Worm (Caenorhabditis elegans) whole organism, L2 larva: ENCODE results near the gene F47G9.6.

Source experiments
- C34F6.9 ChIP-seq: fragments of 150-350 bp; optimal IDR thresholded peaks from 2 replicates; lab custom pipeline; 2014; ENCODE audit warnings: missing biosample characterization, missing genetic modification characterization
- F13H6.1 ChIP-seq: sonication (generic microtip); optimal IDR thresholded peaks from 2 replicates; lab custom pipeline; 2016; ENCODE audit warnings: missing genetic modification characterization, missing compliant biosample characterization
- R02D3.7 ChIP-seq: fragments of 150-350 bp; optimal IDR thresholded peaks from 2 replicates; lab custom pipeline; 2014; ENCODE audit warnings: missing biosample characterization, missing genetic modification characterization
- Y55F3AM.14 ChIP-seq: fragments of 200-800 bp; sonication (Bioruptor generic); optimal IDR thresholded peaks from 2 replicates; lab custom pipeline; 2018; ENCODE audit warnings: mild to moderate bottlenecking, missing genetic modification characterization, missing compliant biosample characterization
- ZK546.5 ChIP-seq: sonication (generic microtip); optimal IDR thresholded peaks from 2 replicates; lab custom pipeline; 2017; ENCODE audit warnings: missing biosample characterization, missing genetic modification characterization
- alr-1 ChIP-seq: fragments of 150-350 bp; optimal IDR thresholded peaks from 2 replicates; lab custom pipeline; 2014; ENCODE audit warnings: missing biosample characterization, missing genetic modification characterization
- aly-2 ChIP-seq: fragments of 150-350 bp; optimal IDR thresholded peaks from 2 replicates; lab custom pipeline; 2014; ENCODE audit warnings: missing biosample characterization, missing genetic modification characterization
- ama-1 ChIP-seq: fragments of 150-350 bp; optimal IDR thresholded peaks from 2 replicates; lab custom pipeline; 2018; ENCODE audit warnings: inconsistent platforms
- blmp-1 ChIP-seq: sonication (generic microtip); optimal IDR thresholded peaks from 2 replicates; lab custom pipeline; 2017; ENCODE audit warnings: missing genetic modification characterization, mild to moderate bottlenecking, missing compliant biosample characterization, antibody characterized with exemption, moderate library complexity; ENCODE audit not compliant: insufficient read depth
- ceh-82 ChIP-seq: fragments of 150-350 bp; optimal IDR thresholded peaks from 2 replicates; lab custom pipeline; 2014; ENCODE audit warnings: missing biosample characterization, missing genetic modification characterization
- crh-2 ChIP-seq: sonication (generic microtip); optimal IDR thresholded peaks from 2 replicates; lab custom pipeline; 2017; ENCODE audit warnings: missing biosample characterization, missing genetic modification characterization
- dmd-4 ChIP-seq: sonication (generic microtip); optimal IDR thresholded peaks from 2 replicates; lab custom pipeline; 2017; ENCODE audit warnings: missing biosample characterization, missing genetic modification characterization
- elt-1 ChIP-seq: fragments of 150-350 bp; optimal IDR thresholded peaks from 2 replicates; lab custom pipeline; 2014; ENCODE audit warnings: missing biosample characterization, missing genetic modification characterization
- elt-3 ChIP-seq: sonication (generic microtip); optimal IDR thresholded peaks from 2 replicates; lab custom pipeline; 2017; ENCODE audit warnings: missing biosample characterization, missing genetic modification characterization
- fos-1 ChIP-seq: fragments of 150-350 bp; optimal IDR thresholded peaks from 2 replicates; lab custom pipeline; 2014; ENCODE audit warnings: missing biosample characterization, missing genetic modification characterization
- gmeb-1 ChIP-seq: fragments of 150-350 bp; optimal IDR thresholded peaks from 2 replicates; lab custom pipeline; 2014; ENCODE audit warnings: missing biosample characterization, missing genetic modification characterization
- lin-11 ChIP-seq: fragments of 150-350 bp; sonication (generic microtip); optimal IDR thresholded peaks from 2 replicates; lab custom pipeline; 2014; ENCODE audit warnings: missing biosample characterization, missing genetic modification characterization, inconsistent platforms, mixed read lengths
- lin-13 ChIP-seq: fragments of 150-350 bp; optimal IDR thresholded peaks from 2 replicates; lab custom pipeline; 2014; ENCODE audit warnings: missing biosample characterization, missing genetic modification reagents, missing genetic modification characterization
- lsy-2 ChIP-seq, 2 experiments: fragments of 150-350 bp in 1 of 2; sonication (generic microtip) in 1 of 2; optimal IDR thresholded peaks; 2 replicates each; lab custom pipeline; 2014 to 2017; ENCODE audit warnings: missing biosample characterization in 2 of 2, missing genetic modification characterization in 2 of 2
- mab-5 ChIP-seq: fragments of 150-350 bp; optimal IDR thresholded peaks from 2 replicates; lab custom pipeline; 2014; ENCODE audit warnings: missing biosample characterization, missing genetic modification characterization
- mbf-1 ChIP-seq: sonication (generic microtip); optimal IDR thresholded peaks from 2 replicates; lab custom pipeline; 2017; ENCODE audit warnings: missing biosample characterization, missing genetic modification characterization
- mdl-1 ChIP-seq, 2 experiments: fragments of 150-350 bp in 1 of 2; sonication (generic microtip) in 1 of 2; optimal IDR thresholded peaks; 2 replicates each; lab custom pipeline; 2017; ENCODE audit warnings: missing biosample characterization in 2 of 2, missing genetic modification characterization in 2 of 2
- nhr-10 ChIP-seq: sonication (generic microtip); optimal IDR thresholded peaks from 2 replicates; lab custom pipeline; 2017; ENCODE audit warnings: missing biosample characterization, missing genetic modification characterization
- nhr-11 ChIP-seq: fragments of 150-350 bp; optimal IDR thresholded peaks from 2 replicates; lab custom pipeline; 2014; ENCODE audit warnings: missing biosample characterization, missing genetic modification characterization
- nhr-12 ChIP-seq: fragments of 150-350 bp; optimal IDR thresholded peaks from 2 replicates; lab custom pipeline; 2014; ENCODE audit warnings: missing biosample characterization, missing genetic modification characterization
- nhr-129 ChIP-seq: fragments of 150-350 bp; optimal IDR thresholded peaks from 2 replicates; lab custom pipeline; 2014; ENCODE audit warnings: missing biosample characterization, missing genetic modification characterization
- nhr-21 ChIP-seq: fragments of 150-350 bp; optimal IDR thresholded peaks from 2 replicates; lab custom pipeline; 2014; ENCODE audit warnings: missing biosample characterization, missing genetic modification characterization
- nhr-23 ChIP-seq: fragments of 150-350 bp; optimal IDR thresholded peaks from 2 replicates; lab custom pipeline; 2014; ENCODE audit warnings: missing biosample characterization, missing genetic modification reagents, missing genetic modification characterization
- nhr-237 ChIP-seq: fragments of 150-350 bp; optimal IDR thresholded peaks from 2 replicates; lab custom pipeline; 2014; ENCODE audit warnings: missing biosample characterization, missing genetic modification characterization
- nhr-25 ChIP-seq: fragments of 150-350 bp; sonication (generic microtip); optimal IDR thresholded peaks from 3 replicates; lab custom pipeline; 2014; ENCODE audit warnings: missing biosample characterization, missing genetic modification characterization
- nhr-77 ChIP-seq: fragments of 150-350 bp; optimal IDR thresholded peaks from 2 replicates; lab custom pipeline; 2014; ENCODE audit warnings: missing biosample characterization, missing genetic modification characterization
- peb-1 ChIP-seq: fragments of 150-350 bp; optimal IDR thresholded peaks from 2 replicates; lab custom pipeline; 2014; ENCODE audit warnings: missing biosample characterization, missing genetic modification characterization
- sem-4 ChIP-seq: fragments of 150-350 bp; optimal IDR thresholded peaks from 2 replicates; lab custom pipeline; 2014; ENCODE audit warnings: missing biosample characterization, missing genetic modification reagents, missing genetic modification characterization
- skn-1 ChIP-seq: sonication (generic microtip); optimal IDR thresholded peaks from 2 replicates; lab custom pipeline; 2017; ENCODE audit warnings: missing biosample characterization, missing genetic modification characterization
- sma-3 ChIP-seq: sonication (generic microtip); optimal IDR thresholded peaks from 2 replicates; lab custom pipeline; 2016; ENCODE audit warnings: missing genetic modification reagents, missing genetic modification characterization, missing compliant biosample characterization
- sma-9 ChIP-seq, 2 experiments: fragments of 150-350 bp in 1 of 2; sonication (generic microtip) in 1 of 2; optimal IDR thresholded peaks; 2 replicates each; lab custom pipeline; 2014 to 2016; ENCODE audit warnings: missing genetic modification characterization in 2 of 2, mild to moderate bottlenecking in 1 of 2, missing biosample characterization in 1 of 2, missing compliant biosample characterization in 1 of 2, missing genetic modification reagents in 1 of 2, moderate library complexity in 1 of 2
- unc-39 ChIP-seq: fragments of 150-350 bp; optimal IDR thresholded peaks from 2 replicates; lab custom pipeline; 2014; ENCODE audit warnings: missing biosample characterization, missing genetic modification characterization
- unc-55 ChIP-seq: fragments of 150-350 bp; sonication (generic microtip); optimal IDR thresholded peaks from 3 replicates; lab custom pipeline; 2014; ENCODE audit warnings: missing biosample characterization, missing genetic modification reagents, missing genetic modification characterization
- unc-62 ChIP-seq: fragments of 150-350 bp; optimal IDR thresholded peaks from 2 replicates; lab custom pipeline; 2014; ENCODE audit warnings: missing biosample characterization, missing genetic modification reagents, missing genetic modification characterization
- zag-1 ChIP-seq: fragments of 150-350 bp; optimal IDR thresholded peaks from 2 replicates; lab custom pipeline; 2014; ENCODE audit warnings: missing biosample characterization, missing genetic modification characterization
- ztf-1 ChIP-seq: fragments of 200-800 bp; sonication (Bioruptor generic); conservative IDR thresholded peaks from 2 replicates; pipeline ENCODE4 v1.3.6; 2022; ENCODE audit warnings: missing genetic modification characterization, missing compliant biosample characterization
- ztf-11 ChIP-seq: sonication (generic microtip); optimal IDR thresholded peaks from 2 replicates; lab custom pipeline; 2017; ENCODE audit warnings: missing biosample characterization, missing genetic modification characterization
- ztf-4 ChIP-seq: fragments of 150-350 bp; optimal IDR thresholded peaks from 2 replicates; lab custom pipeline; 2014; ENCODE audit warnings: missing biosample characterization, missing genetic modification characterization

The F47G9.6 gene

ce11 chrV:11329100-11329499, at the start of gene F47G9.6:
TSS of gene F47G9.6 (plus strand) at chrV:11329400.
- TF ChIP-seq nhr-25 (tag; lab: Kevin White, UChicago) (no peak), blmp-1 (no peak), gmeb-1 (no peak), lin-13 (GFP tag; lab: Kevin White, UChicago) (no peak), ZK546.5 (no peak), ceh-82 (tag; lab: Kevin White, UChicago) (no peak), mbf-1 (tag; lab: Kevin White, UChicago) (no peak), nhr-77 (tag; lab: Kevin White, UChicago) (no peak), lin-11 (no peak), sma-9 (GFP tag; optimal IDR thresholded peaks at IDR 0.05; lab: Kevin White, UChicago) (no peak), sma-9 (tag; optimal IDR thresholded peaks at IDR 0.05; lab: Kevin White, UChicago) (no peak), ztf-4 (tag; lab: Kevin White, UChicago) (no peak), lsy-2 (tag; optimal IDR thresholded peaks at IDR 0.05; lab: Kevin White, UChicago) (no peak), nhr-10 (no peak), skn-1 (no peak), ama-1 (lab: Kevin White, UChicago) (no peak), nhr-129 (no peak), peb-1 (no peak)

- no peak for TF ChIP-seq elt-3 (tag; lab: Kevin White, UChicago)
- no peak for TF ChIP-seq ceh-82 (tag; lab: Kevin White, UChicago)
- no peak for TF ChIP-seq aly-2 (tag; lab: Kevin White, UChicago)
- no peak for TF ChIP-seq alr-1 (tag; lab: Kevin White, UChicago)
- TF ChIP-seq unc-62 (GFP tag; lab: Kevin White, UChicago) = no peak
- no peak for TF ChIP-seq ama-1 (lab: Kevin White, UChicago)
- no peak for TF ChIP-seq nhr-21
- no peak for TF ChIP-seq nhr-23
- TF ChIP-seq nhr-11 = no peak
- no peak for TF ChIP-seq ztf-1
- TF ChIP-seq nhr-12 (tag; lab: Kevin White, UChicago) = no peak
- TF ChIP-seq lin-11 = no peak
- no peak for TF ChIP-seq fos-1
- no peak for TF ChIP-seq crh-2
- TF ChIP-seq nhr-77 (tag; lab: Kevin White, UChicago) = no peak
- TF ChIP-seq elt-1 (tag; lab: Kevin White, UChicago) = no peak
- no peak for TF ChIP-seq nhr-129
- no peak for TF ChIP-seq F13H6.1 (tag; lab: Kevin White, UChicago)
Measured at ce11 chrV:11279564-11279963, 49.6 kb upstream of the F47G9.6 start.

DNA sequence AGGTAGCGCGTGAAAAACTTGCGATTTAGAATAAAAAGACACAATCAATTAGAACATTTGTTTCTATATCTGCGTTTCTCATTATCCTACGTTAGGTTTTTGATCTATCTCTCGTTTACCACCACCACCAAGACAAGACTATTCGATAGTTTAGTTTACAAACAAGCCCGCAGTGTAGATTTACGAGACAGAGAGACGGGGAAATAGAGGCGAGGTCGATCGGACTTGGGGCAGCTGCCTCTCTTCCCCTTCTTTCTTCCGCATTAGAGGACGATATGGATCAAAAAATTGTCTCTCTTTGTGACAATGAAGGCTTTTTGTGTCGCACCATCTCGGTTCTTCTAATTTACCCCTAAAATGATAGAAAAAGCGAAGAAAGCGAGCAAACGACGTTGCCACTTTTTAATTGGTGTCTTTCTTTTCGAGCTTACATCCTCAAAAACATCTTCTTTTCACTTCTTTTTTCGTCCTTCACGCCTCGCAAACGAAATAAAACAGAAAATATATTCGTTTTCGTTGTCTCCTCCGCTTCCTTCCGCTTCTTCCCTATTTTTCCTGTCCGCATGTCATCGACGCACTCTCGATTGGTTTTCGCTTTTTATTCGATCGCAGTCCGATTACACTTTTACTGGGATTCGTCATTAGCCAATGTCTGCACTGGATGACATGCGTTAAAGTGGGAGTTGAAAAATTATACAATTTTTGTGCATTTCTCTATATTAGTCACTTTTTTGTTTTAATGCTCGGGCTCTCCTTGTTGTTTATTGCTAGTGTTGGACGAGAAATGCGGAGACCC, 47.6 kb upstream of the F47G9.6 start:
- no peak for TF ChIP-seq mdl-1 (tag; optimal IDR thresholded peaks at IDR 0.05; lab: Kevin White, UChicago)
- TF ChIP-seq lin-11 = no peak
- TF ChIP-seq peb-1 = no peak
- no peak for TF ChIP-seq F13H6.1 (tag; lab: Kevin White, UChicago)
- no peak for TF ChIP-seq elt-3 (tag; lab: Kevin White, UChicago)
- TF ChIP-seq R02D3.7 (tag; lab: Kevin White, UChicago) = no peak
- TF ChIP-seq ztf-4 (tag; lab: Kevin White, UChicago) = no peak
- TF ChIP-seq unc-55 = peak; percentile 11
- no peak for TF ChIP-seq ZK546.5
- no peak for TF ChIP-seq alr-1 (tag; lab: Kevin White, UChicago)
- TF ChIP-seq mbf-1 (tag; lab: Kevin White, UChicago) = no peak
- TF ChIP-seq nhr-25 (tag; lab: Kevin White, UChicago) = no peak
- no peak for TF ChIP-seq ztf-1
- no peak for TF ChIP-seq unc-39 (tag; lab: Kevin White, UChicago)
- TF ChIP-seq zag-1 (tag; lab: Kevin White, UChicago) = no peak
- TF ChIP-seq skn-1 = no peak
- no peak for TF ChIP-seq nhr-129
- no peak for TF ChIP-seq nhr-23
- TF ChIP-seq nhr-12 (tag; lab: Kevin White, UChicago) = no peak
- peak in 1 of 2 experiments; percentile 25 for TF ChIP-seq lsy-2 (tag; optimal IDR thresholded peaks at IDR 0.05; lab: Kevin White, UChicago)
- no peak for TF ChIP-seq ztf-11
- TF ChIP-seq fos-1 = no peak
- TF ChIP-seq nhr-10 = no peak
- no peak for TF ChIP-seq nhr-237 (tag; lab: Kevin White, UChicago)
- no peak for TF ChIP-seq Y55F3AM.14 (GFP tag; lab: Kevin White, UChicago)
- TF ChIP-seq crh-2 = no peak
- TF ChIP-seq sma-3 (GFP tag; lab: Kevin White, UChicago) = no peak
- TF ChIP-seq lin-13 (GFP tag; lab: Kevin White, UChicago) = no peak
- TF ChIP-seq nhr-21 = peak; percentile 5
- TF ChIP-seq C34F6.9 (tag; lab: Kevin White, UChicago) = peak; percentile 26
- TF ChIP-seq sma-9 (GFP tag; optimal IDR thresholded peaks at IDR 0.05; lab: Kevin White, UChicago) = peak; percentile 30
- no peak for TF ChIP-seq sma-9 (tag; optimal IDR thresholded peaks at IDR 0.05; lab: Kevin White, UChicago)
- no peak for TF ChIP-seq dmd-4
- no peak for TF ChIP-seq sem-4
- TF ChIP-seq unc-62 (GFP tag; lab: Kevin White, UChicago) = no peak
- TF ChIP-seq mab-5 (tag; lab: Kevin White, UChicago) = no peak
- TF ChIP-seq blmp-1 = no peak
- no peak for TF ChIP-seq ceh-82 (tag; lab: Kevin White, UChicago)
